Fruit fly (Drosophila melanogaster): ENCODE data around the gene CG11664.
A peak's percentile ranks its signal among the peaks of the same experiment; 100 is the strongest.

The CG11664 gene

dm6 chrX:841941-842340, 33.6 kb upstream of the CG11664 start:
- no peak for TF ChIP-seq dl (GFP tag; optimal IDR thresholded peaks at IDR 0.05; ENCODE audit: insufficient read depth in 1 of 2, partially characterized antibody in 2 of 2)
- no peak for TF ChIP-seq Vsx2 (GFP tag; optimal IDR thresholded peaks at IDR 0.05; ENCODE audit: partially characterized antibody)
- no peak for TF ChIP-seq Jra (GFP tag; optimal IDR thresholded peaks at IDR 0.05)
- no peak for TF ChIP-seq sv (GFP tag; optimal IDR thresholded peaks at IDR 0.05)
- peak; percentile 17 for TF ChIP-seq h (GFP tag; optimal IDR thresholded peaks at IDR 0.05)
- TF ChIP-seq woc (GFP tag; optimal IDR thresholded peaks at IDR 0.05) = no peak
- no peak for TF ChIP-seq Hnf4 (GFP tag; optimal IDR thresholded peaks at IDR 0.05)
- TF ChIP-seq rgr (GFP tag; optimal IDR thresholded peaks at IDR 0.05) = peak; percentile 1
- TF ChIP-seq Rel (GFP tag; optimal IDR thresholded peaks at IDR 0.05) = no peak
- no peak for TF ChIP-seq Rel (tag; optimal IDR thresholded peaks at IDR 0.05)
- TF ChIP-seq sage (GFP tag; optimal IDR thresholded peaks at IDR 0.05) = no peak
- peak; percentile 5 for TF ChIP-seq Sp1 (GFP tag; optimal IDR thresholded peaks at IDR 0.05)
- no peak for TF ChIP-seq psq (GFP tag; optimal IDR thresholded peaks at IDR 0.05)
- TF ChIP-seq foxo (GFP tag; optimal IDR thresholded peaks at IDR 0.05) = peak in 1 of 2 experiments; percentile 21
- TF ChIP-seq Abd-B (GFP tag; optimal IDR thresholded peaks at IDR 0.05) = no peak
- TF ChIP-seq CG32264 (GFP tag; optimal IDR thresholded peaks at IDR 0.05) = no peak
- TF ChIP-seq HLH106 (tag; optimal IDR thresholded peaks at IDR 0.05) = peak; percentile 22

dm6 chrX:843489-843888, 32.0 kb upstream of the CG11664 start:
- TF ChIP-seq Myc (optimal IDR thresholded peaks at IDR 0.05) (peak; percentile 62), dl (GFP tag; optimal IDR thresholded peaks at IDR 0.05; ENCODE audit: insufficient read depth in 1 of 2, partially characterized antibody in 2 of 2) (no peak)

- TF ChIP-seq dl (GFP tag; optimal IDR thresholded peaks at IDR 0.05; ENCODE audit: insufficient read depth in 1 of 2, partially characterized antibody in 2 of 2) (no peak), Abd-B (GFP tag; optimal IDR thresholded peaks at IDR 0.05) (no peak), Hr83 (GFP tag; optimal IDR thresholded peaks at IDR 0.05; ENCODE audit: poor library complexity, severe bottlenecking) (no peak), foxo (GFP tag; optimal IDR thresholded peaks at IDR 0.05) (no peak), OdsH (GFP tag; optimal IDR thresholded peaks at IDR 0.05) (no peak), brk (GFP tag; optimal IDR thresholded peaks at IDR 0.05) (no peak), lola (GFP tag; optimal IDR thresholded peaks at IDR 0.05) (no peak), jim (GFP tag; optimal IDR thresholded peaks at IDR 0.05) (no peak), Dfd (GFP tag; optimal IDR thresholded peaks at IDR 0.05) (no peak), Hnf4 (GFP tag; optimal IDR thresholded peaks at IDR 0.05) (no peak), psq (GFP tag; optimal IDR thresholded peaks at IDR 0.05) (no peak), Sp1 (GFP tag; optimal IDR thresholded peaks at IDR 0.05) (no peak), woc (GFP tag; optimal IDR thresholded peaks at IDR 0.05) (no peak)
These were observed 31.0 kb upstream of the CG11664 start, which contains the start of gene CG14635 for dm6 chrX:844523-844922. Gene CG14635 (plus strand): TSS chrX:844823.

dm6 chrX:847057-847456, 28.5 kb upstream of the CG11664 start, which contains the start of gene CG3713:
Gene CG3713 (minus strand): TSS chrX:847157.
- TF ChIP-seq Myc (optimal IDR thresholded peaks at IDR 0.05) = no peak
- TF ChIP-seq tai (GFP tag; optimal IDR thresholded peaks at IDR 0.05) = no peak
- no peak for TF ChIP-seq usp (GFP tag; optimal IDR thresholded peaks at IDR 0.05)
- TF ChIP-seq h (GFP tag; optimal IDR thresholded peaks at IDR 0.05) = no peak

- TF ChIP-seq dsf (GFP tag; optimal IDR thresholded peaks at IDR 0.05; ENCODE audit: borderline replicate concordance) (no peak), usp (GFP tag; optimal IDR thresholded peaks at IDR 0.05) (no peak), brk (GFP tag; optimal IDR thresholded peaks at IDR 0.05) (no peak), ey (GFP tag; optimal IDR thresholded peaks at IDR 0.05) (no peak), Abd-B (GFP tag; optimal IDR thresholded peaks at IDR 0.05) (no peak), Hr83 (GFP tag; optimal IDR thresholded peaks at IDR 0.05; ENCODE audit: poor library complexity, severe bottlenecking) (no peak), GATAd (GFP tag; optimal IDR thresholded peaks at IDR 0.05) (no peak)
These were observed 13.2 kb upstream of the CG11664 start, which contains the start of gene CG14634 for dm6 chrX:862308-862707. Gene CG14634 (plus strand): TSS chrX:862608.

- TF ChIP-seq Dfd (GFP tag; optimal IDR thresholded peaks at IDR 0.05) (no peak), tai (GFP tag; optimal IDR thresholded peaks at IDR 0.05) (no peak), Mio (GFP tag; optimal IDR thresholded peaks at IDR 0.05) (no peak), Myc (optimal IDR thresholded peaks at IDR 0.05) (no peak), lola (GFP tag; optimal IDR thresholded peaks at IDR 0.05) (no peak), dsf (GFP tag; optimal IDR thresholded peaks at IDR 0.05; ENCODE audit: borderline replicate concordance) (no peak), jim (GFP tag; optimal IDR thresholded peaks at IDR 0.05) (no peak), usp (GFP tag; optimal IDR thresholded peaks at IDR 0.05) (no peak), Abd-B (GFP tag; optimal IDR thresholded peaks at IDR 0.05) (no peak), GATAd (GFP tag; optimal IDR thresholded peaks at IDR 0.05) (no peak), rgr (GFP tag; optimal IDR thresholded peaks at IDR 0.05) (no peak), Jra (GFP tag; optimal IDR thresholded peaks at IDR 0.05) (no peak), pan (optimal IDR thresholded peaks at IDR 0.05) (no peak), h (GFP tag; optimal IDR thresholded peaks at IDR 0.05) (no peak), CG32264 (GFP tag; optimal IDR thresholded peaks at IDR 0.05) (no peak), Hr78 (GFP tag; optimal IDR thresholded peaks at IDR 0.05) (no peak), Rel (GFP tag; optimal IDR thresholded peaks at IDR 0.05) (no peak), Rel (tag; optimal IDR thresholded peaks at IDR 0.05) (no peak)
These were observed 7.1 kb upstream of the CG11664 start for dm6 chrX:868441-868840.

Measured in whole organism, wandering third instar larva.